Fruit fly (Drosophila melanogaster): Measurements from ENCODE around the gene CG11251.

DNA sequence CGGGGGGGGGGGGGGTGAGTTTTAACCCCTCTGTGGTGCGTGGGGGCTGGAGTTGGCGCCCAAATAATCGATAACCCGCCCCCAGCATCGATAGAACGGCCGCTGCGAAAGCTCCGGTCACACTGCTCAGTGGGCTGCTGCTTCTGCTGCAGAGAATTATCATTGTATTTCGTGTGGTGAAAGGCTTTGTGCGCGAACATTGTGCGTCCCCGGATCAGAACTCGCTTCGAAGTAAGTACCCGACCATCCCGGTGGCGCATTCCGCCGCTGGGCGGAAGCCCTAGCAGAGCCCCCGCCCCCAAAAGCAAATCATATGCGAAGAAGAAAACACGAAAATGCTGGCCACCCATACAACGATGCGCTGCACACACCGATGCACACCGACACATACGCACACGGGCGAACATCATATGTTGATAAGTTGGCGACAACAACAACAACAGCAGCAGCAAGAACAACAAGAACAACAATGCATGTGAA is 45.4 kb downstream of the CG11251 start, which contains the start of gene Syx13:
- TF ChIP-seq CG15710 (tag; optimal IDR thresholded peaks at IDR 0.05) (peak; percentile 8), EcR (GFP tag; optimal IDR thresholded peaks at IDR 0.05) (peak; percentile 53), CG4496 (GFP tag; IDR thresholded peaks at IDR 0.05) (no peak), CG32121 (GFP tag; IDR thresholded peaks at IDR 0.05) (peak; percentile 41; the same call in 1 of the 2 replicates), Pif1A (GFP tag; optimal IDR thresholded peaks at IDR 0.05) (no peak)

Measured in whole organism, pupa.